Worm (Caenorhabditis elegans) whole organism, young adult: ENCODE results near the gene F42G10.1.

Source experiments
- B0035.1 ChIP-seq: sonication (generic microtip); optimal IDR thresholded peaks from 2 replicates; lab custom pipeline; 2016; ENCODE audit warnings: missing genetic modification characterization, mild to moderate bottlenecking, missing compliant biosample characterization, missing genotype, missing genetic modification reagents
- B0261.1 ChIP-seq: sonication (generic microtip); optimal IDR thresholded peaks from 2 replicates; lab custom pipeline; 2016; ENCODE audit warnings: mild to moderate bottlenecking, missing genetic modification characterization, moderate library complexity, missing compliant biosample characterization
- B0336.3 ChIP-seq: fragments of 200-800 bp; sonication (Bioruptor generic); IDR thresholded peaks from 2 replicates; pipeline ENCODE4 v1.3.6; 2022; ENCODE audit warnings: missing genetic modification characterization, missing compliant biosample characterization
- F22D6.2 ChIP-seq: sonication (generic microtip); optimal IDR thresholded peaks from 2 replicates; lab custom pipeline; 2016; ENCODE audit warnings: mild to moderate bottlenecking, missing genetic modification characterization, missing compliant biosample characterization
- F23B12.7 ChIP-seq: sonication (generic microtip); optimal IDR thresholded peaks from 2 replicates; lab custom pipeline; 2017; ENCODE audit warnings: missing genetic modification characterization, mild to moderate bottlenecking, missing compliant biosample characterization, antibody characterized with exemption, moderate library complexity; ENCODE audit not compliant: insufficient read depth
- F39B2.1 ChIP-seq: fragments of 200-800 bp; sonication (Bioruptor generic); IDR thresholded peaks from 2 replicates; pipeline ENCODE4 v1.3.6; 2022; ENCODE audit warnings: missing genetic modification reagents, missing genetic modification characterization, missing compliant biosample characterization
- K12H6.12 ChIP-seq: fragments of 200-800 bp; sonication (Bioruptor generic); optimal IDR thresholded peaks from 2 replicates; lab custom pipeline; 2018; ENCODE audit warnings: mild to moderate bottlenecking, missing genetic modification characterization, missing compliant biosample characterization
- T07F8.4 ChIP-seq: sonication (generic microtip); optimal IDR thresholded peaks from 2 replicates; lab custom pipeline; 2016; ENCODE audit warnings: mild to moderate bottlenecking, missing genetic modification characterization, moderate library complexity, missing compliant biosample characterization
- Y79H2A.3 ChIP-seq: fragments of 200-800 bp; sonication (Bioruptor generic); conservative IDR thresholded peaks from 2 replicates; pipeline ENCODE4 v1.3.6; 2022; ENCODE audit warnings: missing genetic modification reagents, missing genetic modification characterization, missing compliant biosample characterization
- Y95B8A.8 ChIP-seq: fragments of 200-800 bp; sonication (Bioruptor generic); IDR thresholded peaks from 2 replicates; pipeline ENCODE4 v1.3.6; 2022; ENCODE audit warnings: missing genetic modification reagents, missing genetic modification characterization, missing compliant biosample characterization
- ZK185.1 ChIP-seq: sonication (generic microtip); optimal IDR thresholded peaks from 2 replicates; lab custom pipeline; 2016; ENCODE audit warnings: mild to moderate bottlenecking, missing genetic modification characterization, missing compliant biosample characterization; ENCODE audit not compliant: poor library complexity, severe bottlenecking
- athp-1 ChIP-seq: sonication (generic microtip); optimal IDR thresholded peaks from 2 replicates; lab custom pipeline; 2017; ENCODE audit warnings: mild to moderate bottlenecking, missing genetic modification characterization, missing compliant biosample characterization
- bed-1 ChIP-seq: fragments of 200-800 bp; sonication (Bioruptor generic); IDR thresholded peaks from 2 replicates; pipeline ENCODE4 v1.3.6; 2022; ENCODE audit warnings: missing genetic modification reagents, missing genetic modification characterization, missing compliant biosample characterization
- bed-2 ChIP-seq: fragments of 200-800 bp; sonication (Bioruptor generic); IDR thresholded peaks from 2 replicates; pipeline ENCODE4 v1.3.6; 2022; ENCODE audit warnings: missing genetic modification reagents, missing genetic modification characterization, missing compliant biosample characterization
- cebp-2 ChIP-seq: fragments of 200-800 bp; sonication (Bioruptor generic); IDR thresholded peaks from 2 replicates; pipeline ENCODE4 v1.3.6; 2022; ENCODE audit warnings: missing genetic modification characterization, missing compliant biosample characterization
- ceh-27 ChIP-seq: fragments of 200-800 bp; sonication (Bioruptor generic); optimal IDR thresholded peaks from 2 replicates; lab custom pipeline; 2018; ENCODE audit warnings: mild to moderate bottlenecking, missing genetic modification characterization, moderate library complexity, missing compliant biosample characterization
- ceh-40 ChIP-seq: fragments of 200-800 bp; sonication (Bioruptor generic); IDR thresholded peaks from 2 replicates; pipeline ENCODE4 v1.3.6; 2022; ENCODE audit warnings: missing genetic modification characterization, missing compliant biosample characterization
- ceh-58 ChIP-seq: fragments of 200-800 bp; sonication (Bioruptor generic); IDR thresholded peaks from 2 replicates; pipeline ENCODE4 v1.3.6; 2022; ENCODE audit warnings: missing genetic modification characterization, missing compliant biosample characterization
- dpff-1 ChIP-seq: sonication (generic microtip); optimal IDR thresholded peaks from 2 replicates; lab custom pipeline; 2017; ENCODE audit warnings: mild to moderate bottlenecking, missing genetic modification characterization, missing compliant biosample characterization
- egl-18 ChIP-seq: fragments of 200-800 bp; sonication (Bioruptor generic); IDR thresholded peaks from 2 replicates; pipeline ENCODE4 v1.3.6; 2022; ENCODE audit warnings: missing genetic modification reagents, missing genetic modification characterization, missing compliant biosample characterization
- egrh-3 ChIP-seq: fragments of 200-800 bp; sonication (Bioruptor generic); IDR thresholded peaks from 2 replicates; pipeline ENCODE4 v1.3.6; 2022; ENCODE audit warnings: missing genetic modification reagents, missing genetic modification characterization, missing compliant biosample characterization
- ets-4 ChIP-seq: fragments of 200-800 bp; sonication (Bioruptor generic); optimal IDR thresholded peaks from 2 replicates; lab custom pipeline; 2018; ENCODE audit warnings: mild to moderate bottlenecking, missing genetic modification characterization, missing compliant biosample characterization
- fkh-3 ChIP-seq: sonication (generic microtip); optimal IDR thresholded peaks from 2 replicates; lab custom pipeline; 2016; ENCODE audit warnings: mild to moderate bottlenecking, missing genetic modification characterization, missing compliant biosample characterization
- gei-17 ChIP-seq: fragments of 200-800 bp; sonication (Bioruptor generic); optimal IDR thresholded peaks from 2 replicates; lab custom pipeline; 2018; ENCODE audit warnings: mild to moderate bottlenecking, missing genetic modification characterization, missing compliant biosample characterization
- hlh-12 ChIP-seq: sonication (generic microtip); optimal IDR thresholded peaks from 2 replicates; lab custom pipeline; 2016; ENCODE audit warnings: missing genetic modification characterization, missing compliant biosample characterization
- hlh-26 ChIP-seq: fragments of 200-800 bp; sonication (Bioruptor generic); conservative IDR thresholded peaks from 2 replicates; pipeline ENCODE4 v1.3.6; 2022; ENCODE audit warnings: missing genetic modification reagents, missing genetic modification characterization, missing compliant biosample characterization
- lsy-27 ChIP-seq: sonication (generic microtip); optimal IDR thresholded peaks from 2 replicates; lab custom pipeline; 2017; ENCODE audit warnings: missing genetic modification characterization, mild to moderate bottlenecking, missing compliant biosample characterization, antibody characterized with exemption, missing genotype, borderline replicate concordance; ENCODE audit not compliant: insufficient read depth
- mcd-1 ChIP-seq: fragments of 200-800 bp; sonication (Bioruptor generic); IDR thresholded peaks from 2 replicates; pipeline ENCODE4 v1.3.6; 2022; ENCODE audit warnings: missing genetic modification reagents, missing genetic modification characterization, missing compliant biosample characterization
- mel-28 ChIP-seq: sonication (generic microtip); optimal IDR thresholded peaks from 2 replicates; lab custom pipeline; 2016; ENCODE audit warnings: borderline replicate concordance, mild to moderate bottlenecking, missing genetic modification characterization, missing compliant biosample characterization
- nfya-1 ChIP-seq: sonication (generic microtip); optimal IDR thresholded peaks from 2 replicates; lab custom pipeline; 2017; ENCODE audit warnings: antibody characterized with exemption, missing compliant biosample characterization, missing genetic modification characterization, borderline replicate concordance; ENCODE audit not compliant: insufficient read depth
- nfya-2 ChIP-seq: fragments of 200-800 bp; sonication (Bioruptor generic); IDR thresholded peaks from 2 replicates; pipeline ENCODE4 v1.3.6; 2022; ENCODE audit warnings: missing genetic modification reagents, missing genetic modification characterization, missing compliant biosample characterization
- nhr-120 ChIP-seq: fragments of 200-800 bp; sonication (Bioruptor generic); IDR thresholded peaks from 2 replicates; pipeline ENCODE4 v1.3.6; 2022; ENCODE audit warnings: missing genetic modification characterization, missing compliant biosample characterization
- nhr-179 ChIP-seq: sonication (generic microtip); optimal IDR thresholded peaks from 2 replicates; lab custom pipeline; 2016; ENCODE audit warnings: mild to moderate bottlenecking, missing genetic modification characterization, missing compliant biosample characterization
- nhr-27 ChIP-seq: fragments of 200-800 bp; sonication (Bioruptor generic); optimal IDR thresholded peaks from 2 replicates; lab custom pipeline; 2018; ENCODE audit warnings: mild to moderate bottlenecking, missing genetic modification characterization, moderate library complexity, missing compliant biosample characterization
- nhr-80 ChIP-seq: sonication (generic microtip); optimal IDR thresholded peaks from 2 replicates; lab custom pipeline; 2016; ENCODE audit warnings: missing genetic modification characterization, missing compliant biosample characterization
- snpc-1.1 ChIP-seq: sonication (generic microtip); optimal IDR thresholded peaks from 2 replicates; lab custom pipeline; 2017; ENCODE audit warnings: missing genetic modification characterization, mild to moderate bottlenecking, missing compliant biosample characterization, antibody characterized with exemption, moderate library complexity, missing genotype, missing genetic modification reagents; ENCODE audit not compliant: insufficient read depth
- tlf-1 ChIP-seq: fragments of 200-800 bp; sonication (Bioruptor generic); optimal IDR thresholded peaks from 2 replicates; lab custom pipeline; 2018; ENCODE audit warnings: mild to moderate bottlenecking, missing genetic modification characterization, missing compliant biosample characterization
- unc-130 ChIP-seq: sonication (generic microtip); optimal IDR thresholded peaks from 2 replicates; lab custom pipeline; 2016; ENCODE audit warnings: missing genetic modification reagents, missing genetic modification characterization, missing compliant biosample characterization
- ztf-18 ChIP-seq: sonication (generic microtip); optimal IDR thresholded peaks from 2 replicates; lab custom pipeline; 2016; ENCODE audit warnings: missing genotype, mild to moderate bottlenecking, missing genetic modification characterization, missing compliant biosample characterization
- ztf-22 ChIP-seq: fragments of 200-800 bp; sonication (Bioruptor generic); optimal IDR thresholded peaks from 2 replicates; lab custom pipeline; 2018; ENCODE audit warnings: mild to moderate bottlenecking, missing genetic modification characterization, moderate library complexity, missing compliant biosample characterization
- ztf-25 ChIP-seq: fragments of 200-800 bp; sonication (Bioruptor generic); IDR thresholded peaks from 2 replicates; pipeline ENCODE4 v1.3.6; 2022; ENCODE audit warnings: missing genetic modification reagents, missing genetic modification characterization, missing compliant biosample characterization
- ztf-28 ChIP-seq: fragments of 200-800 bp; sonication (Bioruptor generic); IDR thresholded peaks from 2 replicates; pipeline ENCODE4 v1.3.6; 2022; ENCODE audit warnings: missing genetic modification reagents, missing genetic modification characterization, missing compliant biosample characterization
- ztf-3 ChIP-seq: fragments of 200-800 bp; sonication (Bioruptor generic); optimal IDR thresholded peaks from 2 replicates; lab custom pipeline; 2018; ENCODE audit warnings: mild to moderate bottlenecking, missing genetic modification characterization, missing compliant biosample characterization
- ztf-6 ChIP-seq: fragments of 200-800 bp; sonication (Bioruptor generic); IDR thresholded peaks from 2 replicates; pipeline ENCODE4 v1.3.6; 2022; ENCODE audit warnings: missing genetic modification reagents, missing genetic modification characterization, missing compliant biosample characterization

Gene F42G10.1

DNA sequence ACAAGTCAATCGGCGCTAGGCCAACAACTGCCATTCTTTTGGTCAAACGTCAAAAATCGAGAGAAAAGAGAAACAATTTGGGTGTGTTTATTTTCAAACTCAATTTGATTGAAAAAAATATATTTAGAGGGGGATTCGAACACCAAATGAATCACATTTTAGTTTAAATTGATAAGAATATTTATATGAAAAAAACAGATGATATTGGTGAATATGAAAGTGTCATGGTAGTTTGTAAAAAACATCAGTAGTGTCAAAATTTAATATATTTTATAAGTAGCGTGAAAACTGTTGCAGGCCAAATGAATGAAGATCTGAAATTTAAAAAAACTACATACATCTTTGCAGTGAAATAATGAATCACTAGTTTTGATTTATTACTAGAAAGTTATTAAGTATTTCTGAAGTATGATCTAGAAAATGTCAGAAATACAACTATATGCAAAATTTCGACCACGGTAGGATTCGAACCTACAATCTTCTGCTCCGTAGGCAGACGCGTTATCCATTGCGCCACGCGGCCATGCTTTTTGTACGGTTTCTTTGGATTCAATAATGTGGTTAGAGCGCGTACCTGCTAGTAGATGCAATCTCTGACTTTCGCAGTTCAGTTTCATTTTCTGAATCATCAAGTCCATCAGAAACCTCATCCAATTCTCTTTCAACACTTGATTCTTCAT, 3.9 kb downstream of the F42G10.1 start, which contains the start of gene F19C6.4 (continued):
- TF ChIP-seq mel-28 (tag; lab: Kevin White, UChicago): no peak
- TF ChIP-seq ceh-27: no peak
- no peak for TF ChIP-seq snpc-1.1 (tag; lab: Kevin White, UChicago)
- TF ChIP-seq hlh-12 (tag; lab: Kevin White, UChicago): peak; percentile 10
- TF ChIP-seq F39B2.1 (GFP tag; lab: Robert Waterston, UW): 0 out of 2 replicates have a peak, but pooled peaks have one; percentile 48
- TF ChIP-seq dpff-1 (tag; lab: Kevin White, UChicago): no peak
- TF ChIP-seq Y95B8A.8: no peak
- TF ChIP-seq mcd-1 (GFP tag; lab: Robert Waterston, UW): no peak
- TF ChIP-seq nfya-1 (tag; lab: Kevin White, UChicago): no peak
- no peak for TF ChIP-seq nhr-27 (tag; lab: Kevin White, UChicago)
- no peak for TF ChIP-seq K12H6.12 (tag; lab: Kevin White, UChicago)
- no peak for TF ChIP-seq B0336.3 (GFP tag; lab: Robert Waterston, UW)
- no peak for TF ChIP-seq F22D6.2 (tag; lab: Kevin White, UChicago)
- peak; percentile 43 for TF ChIP-seq unc-130 (GFP tag; lab: Kevin White, UChicago)
- TF ChIP-seq nhr-80 (tag; lab: Kevin White, UChicago): peak; percentile 11
- no peak for TF ChIP-seq ztf-6 (GFP tag; lab: Robert Waterston, UW)
- TF ChIP-seq B0261.1: peak; percentile 82
- TF ChIP-seq F23B12.7: no peak
- TF ChIP-seq egrh-3 (GFP tag; lab: Robert Waterston, UW): no peak
- 0 out of 2 replicates have a peak, but pooled peaks have one; percentile 45 for TF ChIP-seq ztf-28 (GFP tag; lab: Robert Waterston, UW)
- TF ChIP-seq B0035.1: no peak
- no peak for TF ChIP-seq T07F8.4 (tag; lab: Kevin White, UChicago)
- peak; percentile 31 for TF ChIP-seq ztf-18 (tag; lab: Kevin White, UChicago)
- no peak for TF ChIP-seq cebp-2 (GFP tag; lab: Robert Waterston, UW)
- TF ChIP-seq ztf-3: no peak

DNA sequence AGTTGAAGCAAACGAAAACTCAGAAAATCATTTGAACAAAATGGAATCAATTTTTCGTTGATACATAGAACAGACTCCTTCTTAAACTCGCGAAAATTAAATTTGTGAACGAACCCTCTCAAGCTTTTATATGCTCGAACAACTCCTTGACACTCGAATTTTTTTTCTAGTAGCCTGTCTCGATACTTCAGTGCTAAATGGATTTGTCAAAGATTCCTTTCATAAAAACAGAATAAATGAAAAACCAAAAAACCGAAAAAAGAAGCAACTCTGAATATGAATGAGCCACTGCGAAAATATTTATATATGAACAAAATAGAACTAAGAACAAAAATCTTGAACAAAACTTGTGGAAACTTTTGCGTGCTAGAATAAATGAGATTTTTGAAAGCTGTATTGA, 12.0 kb downstream of the F42G10.1 start:
- no peak for TF ChIP-seq B0035.1
- no peak for TF ChIP-seq B0261.1
- TF ChIP-seq hlh-26 (GFP tag; lab: Robert Waterston, UW): no peak
- TF ChIP-seq unc-130 (GFP tag; lab: Kevin White, UChicago): no peak
- TF ChIP-seq F23B12.7: no peak
- no peak for TF ChIP-seq ztf-22
- TF ChIP-seq ceh-40 (GFP tag; lab: Robert Waterston, UW): no peak
- no peak for TF ChIP-seq lsy-27
- TF ChIP-seq nhr-120: no peak

DNA sequence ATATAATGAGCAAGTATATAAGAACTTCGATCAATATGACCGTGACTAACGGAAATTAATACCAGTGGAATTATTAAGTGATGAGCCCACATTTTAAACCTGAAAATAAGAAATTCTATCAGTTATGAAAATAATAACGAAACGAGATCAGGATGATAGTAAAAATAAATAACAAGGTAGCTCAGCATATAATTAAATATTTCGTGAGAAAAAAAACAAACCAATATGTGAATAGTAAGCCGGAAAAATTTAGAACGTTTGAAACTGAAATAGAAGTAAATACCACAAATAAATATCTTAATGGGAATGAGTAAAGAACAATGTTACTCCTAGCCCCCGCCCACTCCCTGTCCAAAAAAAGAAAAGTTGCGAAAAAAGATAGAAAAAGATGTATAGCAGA, 13.3 kb downstream of the F42G10.1 start, which contains the start of gene F19C6.3:
TSS of gene F19C6.3 (minus strand) at position 101 of the 400 bp plus-strand sequence.
- TF ChIP-seq nhr-179 (tag; lab: Kevin White, UChicago): no peak
- no peak for TF ChIP-seq Y79H2A.3 (GFP tag; lab: Robert Waterston, UW)
- TF ChIP-seq ceh-58 (GFP tag; lab: Robert Waterston, UW): no peak
- TF ChIP-seq ztf-18 (tag; lab: Kevin White, UChicago): no peak
- no peak for TF ChIP-seq ZK185.1
- no peak for TF ChIP-seq ets-4 (GFP tag; lab: Kevin White, UChicago)
- no peak for TF ChIP-seq athp-1 (tag; lab: Kevin White, UChicago)
- TF ChIP-seq bed-1 (GFP tag; lab: Robert Waterston, UW): no peak
- no peak for TF ChIP-seq K12H6.12 (tag; lab: Kevin White, UChicago)
- TF ChIP-seq Y95B8A.8: no peak
- TF ChIP-seq egl-18 (GFP tag; lab: Robert Waterston, UW): no peak
- no peak for TF ChIP-seq tlf-1 (GFP tag; lab: Kevin White, UChicago)
- no peak for TF ChIP-seq gei-17 (GFP tag; lab: Kevin White, UChicago)
- TF ChIP-seq ztf-25 (GFP tag; lab: Robert Waterston, UW): no peak
- TF ChIP-seq nhr-120: no peak
- TF ChIP-seq fkh-3: no peak
- TF ChIP-seq bed-2 (GFP tag; lab: Robert Waterston, UW): no peak
- TF ChIP-seq nfya-2 (GFP tag; lab: Robert Waterston, UW): no peak
